Fruit fly (Drosophila melanogaster) whole organism, embryonic: ENCODE results near the gene barr.

Experiments
- B-H1 ChIP-seq: fragments of 200-800 bp; sonication (Bioruptor generic); IDR thresholded peaks from 3 replicates; pipeline ENCODE4 v1.3.6; 2022; ENCODE audit warnings: missing biosample characterization, missing genetic modification characterization
- Blimp-1 ChIP-seq: fragments of 200-800 bp; sonication (Bioruptor generic); optimal IDR thresholded peaks from 3 replicates; lab custom pipeline; 2018; ENCODE audit warnings: missing biosample characterization, missing genetic modification characterization, mild to moderate bottlenecking, moderate library complexity, missing genetic modification reagents
- C15 ChIP-seq: fragments of 200-800 bp; sonication (Bioruptor generic); IDR thresholded peaks from 3 replicates; pipeline ENCODE4 v1.3.6; 2022; ENCODE audit warnings: missing biosample characterization, missing genetic modification characterization
- CG10274 ChIP-seq: fragments of 200-800 bp; sonication (Bioruptor generic); optimal IDR thresholded peaks from 3 replicates; lab custom pipeline; 2017; ENCODE audit warnings: missing biosample characterization, mild to moderate bottlenecking, missing genetic modification characterization
- CG10366 ChIP-seq: fragments of 200-800 bp; sonication (Bioruptor generic); IDR thresholded peaks from 2 replicates; pipeline ENCODE4 v1.3.6; 2022; ENCODE audit warnings: missing biosample characterization, missing genetic modification characterization
- CG10654 ChIP-seq: fragments of 200-800 bp; sonication (Bioruptor generic); optimal IDR thresholded peaks from 2 replicates; lab custom pipeline; 2016; ENCODE audit warnings: missing biosample characterization, missing genetic modification characterization
- CG11504 ChIP-seq: fragments of 200-800 bp; sonication (Bioruptor generic); optimal IDR thresholded peaks from 3 replicates; lab custom pipeline; 2019; ENCODE audit warnings: missing biosample characterization, mild to moderate bottlenecking, missing genetic modification characterization, moderate library complexity
- CG11723 ChIP-seq: fragments of 200-800 bp; sonication (Bioruptor generic); optimal IDR thresholded peaks from 2 replicates; lab custom pipeline; 2017; ENCODE audit warnings: missing biosample characterization, mild to moderate bottlenecking, missing genetic modification characterization
- CG12236 ChIP-seq: fragments of 200-800 bp; sonication (Bioruptor generic); optimal IDR thresholded peaks from 2 replicates; lab custom pipeline; 2016; ENCODE audit warnings: missing biosample characterization, missing genetic modification characterization
- CG13287 ChIP-seq: fragments of 200-800 bp; sonication (Bioruptor generic); IDR thresholded peaks from 2 replicates; pipeline ENCODE4 v1.3.6; 2022; ENCODE audit warnings: missing biosample characterization, missing genetic modification characterization; ENCODE audit not compliant: partially characterized antibody
- CG14441 ChIP-seq: fragments of 200-800 bp; sonication (Bioruptor generic); IDR thresholded peaks from 2 replicates; pipeline ENCODE4 v1.3.6; 2022; ENCODE audit warnings: missing biosample characterization, missing genetic modification characterization
- CG15514 ChIP-seq: fragments of 200-800 bp; sonication (Bioruptor generic); optimal IDR thresholded peaks from 3 replicates; lab custom pipeline; 2017; ENCODE audit warnings: missing biosample characterization, missing genetic modification characterization, mild to moderate bottlenecking, moderate library complexity, missing genetic modification reagents
- CG1603 ChIP-seq: fragments of 200-800 bp; sonication (Bioruptor generic); optimal IDR thresholded peaks from 2 replicates; lab custom pipeline; 2019; ENCODE audit warnings: missing biosample characterization, mild to moderate bottlenecking, missing genetic modification characterization, moderate library complexity
- CG16863 ChIP-seq: fragments of 200-800 bp; sonication (Bioruptor generic); optimal IDR thresholded peaks from 3 replicates; lab custom pipeline; 2016; ENCODE audit warnings: missing biosample characterization, missing genetic modification characterization
- CG17328 ChIP-seq: fragments of 200-800 bp; sonication (Bioruptor generic); IDR thresholded peaks from 2 replicates; pipeline ENCODE4 v1.3.6; 2022; ENCODE audit warnings: missing biosample characterization, missing genetic modification characterization
- CG32532 ChIP-seq: fragments of 200-800 bp; sonication (Bioruptor generic); IDR thresholded peaks from 2 replicates; pipeline ENCODE4 v1.3.6; 2022; ENCODE audit warnings: missing biosample characterization, missing genetic modification characterization
- CG42726 ChIP-seq: fragments of 200-800 bp; sonication (Bioruptor generic); IDR thresholded peaks from 2 replicates; pipeline ENCODE4 v1.3.6; 2022; ENCODE audit warnings: missing biosample characterization, missing genetic modification characterization; ENCODE audit not compliant: partially characterized antibody
- CG8359 ChIP-seq: fragments of 200-800 bp; sonication (Bioruptor generic); optimal IDR thresholded peaks from 2 replicates; lab custom pipeline; 2017; ENCODE audit warnings: missing biosample characterization, mild to moderate bottlenecking, missing genetic modification characterization, borderline replicate concordance
- Doc2 ChIP-seq: fragments of 200-800 bp; sonication (Bioruptor generic); IDR thresholded peaks from 2 replicates; pipeline ENCODE4 v1.3.6; 2022; ENCODE audit warnings: missing biosample characterization, missing genetic modification characterization
- E2f2 ChIP-seq: fragments of 200-800 bp; sonication (Bioruptor generic); IDR thresholded peaks from 2 replicates; pipeline ENCODE4 v1.3.6; 2022; ENCODE audit warnings: missing biosample characterization, missing genetic modification characterization
- Ets97D ChIP-seq: fragments of 200-800 bp; sonication (Bioruptor generic); optimal IDR thresholded peaks from 3 replicates; lab custom pipeline; 2016; ENCODE audit warnings: missing biosample characterization, missing genetic modification characterization
- Gsc ChIP-seq: fragments of 200-800 bp; sonication (Bioruptor generic); IDR thresholded peaks from 2 replicates; pipeline ENCODE4 v1.3.6; 2022; ENCODE audit warnings: missing biosample characterization, missing genetic modification characterization
- HLH4C ChIP-seq: fragments of 200-800 bp; sonication (Bioruptor generic); IDR thresholded peaks from 3 replicates; pipeline ENCODE4 v1.3.6; 2022; ENCODE audit warnings: missing biosample characterization, missing genetic modification characterization; ENCODE audit not compliant: partially characterized antibody
- Lim3 ChIP-seq: fragments of 200-800 bp; sonication (Bioruptor generic); IDR thresholded peaks from 2 replicates; pipeline ENCODE4 v1.3.6; 2022; ENCODE audit warnings: missing biosample characterization, missing genetic modification characterization
- Xbp1 ChIP-seq: fragments of 200-800 bp; sonication (Bioruptor generic); optimal IDR thresholded peaks from 3 replicates; lab custom pipeline; 2016; ENCODE audit warnings: missing biosample characterization, mild to moderate bottlenecking, missing genetic modification characterization
- Xrp1 ChIP-seq: fragments of 200-800 bp; sonication (Bioruptor generic); IDR thresholded peaks from 2 replicates; pipeline ENCODE4 v1.3.6; 2022; ENCODE audit warnings: missing biosample characterization, missing genetic modification characterization
- ac ChIP-seq: fragments of 200-800 bp; sonication (Bioruptor generic); optimal IDR thresholded peaks from 3 replicates; lab custom pipeline; 2017; ENCODE audit warnings: missing biosample characterization, mild to moderate bottlenecking, missing genetic modification characterization
- ash1 ChIP-seq: fragments of 200-800 bp; sonication (Bioruptor generic); optimal IDR thresholded peaks from 2 replicates; lab custom pipeline; 2018; ENCODE audit warnings: missing biosample characterization, mild to moderate bottlenecking, missing genetic modification characterization
- chinmo ChIP-seq: fragments of 200-800 bp; sonication (Bioruptor generic); IDR thresholded peaks from 4 replicates; pipeline ENCODE4 v1.3.6; 2022; ENCODE audit warnings: missing biosample characterization, missing genetic modification characterization; ENCODE audit not compliant: partially characterized antibody
- chm ChIP-seq: fragments of 200-800 bp; sonication (Bioruptor generic); IDR thresholded peaks from 2 replicates; pipeline ENCODE4 v1.3.6; 2022; ENCODE audit warnings: missing biosample characterization, missing genetic modification characterization
- corto ChIP-seq: fragments of 200-800 bp; sonication (Bioruptor generic); optimal IDR thresholded peaks from 2 replicates; lab custom pipeline; 2016; ENCODE audit warnings: missing biosample characterization, mild to moderate bottlenecking, missing genetic modification characterization, moderate library complexity
- gsb ChIP-seq: fragments of 200-800 bp; sonication (Bioruptor generic); IDR thresholded peaks from 2 replicates; pipeline ENCODE4 v1.3.6; 2022; ENCODE audit warnings: missing biosample characterization, missing genetic modification characterization
- gsb-n ChIP-seq: fragments of 200-800 bp; sonication (Bioruptor generic); optimal IDR thresholded peaks from 3 replicates; lab custom pipeline; 2018; ENCODE audit warnings: missing biosample characterization, mild to moderate bottlenecking, missing genetic modification characterization
- hbn ChIP-seq: fragments of 200-800 bp; sonication (Bioruptor generic); IDR thresholded peaks from 2 replicates; pipeline ENCODE4 v1.3.6; 2022; ENCODE audit warnings: missing biosample characterization, missing genetic modification characterization; ENCODE audit not compliant: partially characterized antibody
- ind ChIP-seq: fragments of 200-800 bp; sonication (Bioruptor generic); optimal IDR thresholded peaks from 3 replicates; lab custom pipeline; 2016; ENCODE audit warnings: missing biosample characterization, missing genetic modification characterization
- lab ChIP-seq: fragments of 200-800 bp; sonication (Bioruptor generic); optimal IDR thresholded peaks from 3 replicates; lab custom pipeline; 2017; ENCODE audit warnings: missing biosample characterization, missing genetic modification characterization, mild to moderate bottlenecking, moderate library complexity, missing genetic modification reagents
- lola ChIP-seq, 3 experiments: fragments of >200 bp in 2 of 3; fragments of 200-800 bp in 1 of 3; sonication (Bioruptor generic) in 1 of 3; optimal IDR thresholded peaks; 2 replicates each; lab custom pipeline; 2017 to 2019; ENCODE audit warnings: missing biosample characterization in 3 of 3, missing genetic modification characterization in 3 of 3, mild to moderate bottlenecking in 1 of 3, moderate library complexity in 1 of 3
- nerfin-1 ChIP-seq: fragments of 200-800 bp; sonication (Bioruptor generic); optimal IDR thresholded peaks from 3 replicates; lab custom pipeline; 2019; ENCODE audit warnings: missing biosample characterization, mild to moderate bottlenecking, missing genetic modification characterization, moderate library complexity
- pan ChIP-seq, 4 experiments: fragments of >200 bp in 3 of 4; fragments of 200-800 bp in 1 of 4; sonication (Bioruptor generic) in 1 of 4; optimal IDR thresholded peaks in 3 of 4; IDR thresholded peaks in 1 of 4; 2 replicates each; pipeline versions ENCODE4 v1.3.6 to Lab custom; 2017 to 2022; ENCODE audit warnings: missing biosample characterization in 2 of 4, missing genetic modification characterization in 2 of 4, mixed read lengths in 1 of 4
- phol ChIP-seq: fragments of 200-800 bp; sonication (Bioruptor generic); optimal IDR thresholded peaks from 3 replicates; lab custom pipeline; 2018; ENCODE audit warnings: missing biosample characterization, mild to moderate bottlenecking, missing genetic modification characterization, moderate library complexity
- pzg ChIP-seq: fragments of 200-800 bp; sonication (Bioruptor generic); optimal IDR thresholded peaks from 3 replicates; lab custom pipeline; 2018; ENCODE audit warnings: missing biosample characterization, mild to moderate bottlenecking, missing genetic modification characterization, moderate library complexity
- sima ChIP-seq: fragments of 200-800 bp; sonication (Bioruptor generic); optimal IDR thresholded peaks from 2 replicates; lab custom pipeline; 2016; ENCODE audit warnings: missing biosample characterization, missing genetic modification characterization
- tap ChIP-seq: fragments of 200-800 bp; optimal IDR thresholded peaks from 3 replicates; lab custom pipeline; 2019; ENCODE audit warnings: missing biosample characterization, mild to moderate bottlenecking, missing genetic modification characterization, moderate library complexity
- tna ChIP-seq: fragments of 200-800 bp; sonication (Bioruptor generic); IDR thresholded peaks from 2 replicates; pipeline ENCODE4 v1.3.6; 2022; ENCODE audit warnings: missing biosample characterization, missing genetic modification characterization; ENCODE audit not compliant: partially characterized antibody
- unpg ChIP-seq: fragments of 200-800 bp; sonication (Bioruptor generic); optimal IDR thresholded peaks from 3 replicates; lab custom pipeline; 2018; ENCODE audit warnings: missing biosample characterization, mild to moderate bottlenecking, missing genetic modification characterization, moderate library complexity
- wor ChIP-seq: fragments of 200-800 bp; sonication (Bioruptor generic); IDR thresholded peaks from 2 replicates; pipeline ENCODE4 v1.3.6; 2022; ENCODE audit warnings: missing biosample characterization, missing genetic modification characterization
- zf30C ChIP-seq: fragments of 200-800 bp; sonication (Bioruptor generic); optimal IDR thresholded peaks from 3 replicates; lab custom pipeline; 2018; ENCODE audit warnings: missing biosample characterization, mild to moderate bottlenecking, missing genetic modification characterization

barr gene

DNA sequence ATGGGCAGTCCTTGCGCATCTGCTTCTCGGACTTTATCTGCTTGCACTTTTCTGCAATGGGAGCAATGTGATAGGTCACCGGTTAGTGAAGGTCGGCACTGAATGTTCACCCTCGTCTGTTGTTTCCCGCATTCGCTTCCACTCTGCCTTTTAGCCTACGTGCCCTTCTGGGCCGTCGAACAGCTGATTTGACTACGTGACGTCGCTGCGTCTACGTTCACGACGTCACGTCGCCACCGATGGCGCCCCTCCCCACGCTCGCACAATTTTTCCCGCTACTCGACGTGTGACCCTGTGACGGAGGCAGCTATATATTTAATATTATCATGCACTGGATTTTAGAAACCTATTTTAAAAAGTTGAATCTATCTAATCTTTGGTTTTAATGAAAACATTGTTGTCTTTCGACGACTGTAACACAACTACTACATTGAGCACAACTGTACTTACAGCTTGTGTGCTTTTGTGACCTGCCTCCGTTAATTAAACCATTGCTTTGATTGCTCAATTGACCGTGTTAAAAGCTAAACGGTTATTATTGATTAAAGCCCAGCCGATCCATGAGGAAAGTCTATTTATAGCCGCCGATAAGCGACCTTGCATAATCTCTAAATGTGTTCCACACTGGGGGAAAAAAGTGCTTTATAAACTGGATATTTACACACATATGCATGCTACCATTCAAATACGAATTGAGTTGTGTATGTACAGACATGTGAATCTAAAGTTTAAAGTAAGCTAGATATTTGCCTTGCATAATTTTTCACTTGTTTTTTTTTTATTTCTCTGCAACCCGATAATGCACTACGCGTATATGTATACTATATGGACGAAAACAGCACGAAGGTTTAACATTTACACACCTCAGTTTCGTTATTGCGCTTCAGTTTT is 22.0 kb upstream of the barr start (continued):
- TF ChIP-seq pan (optimal IDR thresholded peaks at IDR 0.05; lab: Kevin White, UChicago) (no peak), pan (GFP tag; optimal IDR thresholded peaks at IDR 0.05 in 1 of 2, IDR thresholded peaks at IDR 0.05 in 1 of 2) (peak in 1 of 2 experiments; percentile 23), Gsc (GFP tag; lab: Robert Waterston, UW) (no peak), phol (peak; percentile 5), ash1 (GFP tag; lab: Kevin White, UChicago) (no peak), Xrp1 (peak; percentile 44; the same call in 1 of the 2 replicates), CG32532 (GFP tag; lab: Robert Waterston, UW) (0 out of 2 replicates have a peak, but pooled peaks have one; percentile 15), CG15514 (no peak), chinmo (GFP tag; lab: Robert Waterston, UW) (peak; percentile 86; the same call in 2 of the 4 replicates), Xbp1 (GFP tag; lab: Kevin White, UChicago) (no peak), tna (GFP tag; lab: Robert Waterston, UW) (no peak; the same call in 1 of the 2 replicates), CG11504 (tag; lab: Kevin White, UChicago) (peak; percentile 33), corto (GFP tag; lab: Kevin White, UChicago) (peak; percentile 64), C15 (no peak), zf30C (GFP tag; lab: Kevin White, UChicago) (peak; percentile 55), chm (GFP tag; lab: Robert Waterston, UW) (no peak), CG17328 (no peak), ac (no peak), E2f2 (GFP tag; lab: Robert Waterston, UW) (no peak), Ets97D (GFP tag; lab: Kevin White, UChicago) (no peak), hbn (GFP tag; lab: Robert Waterston, UW) (no peak), ind (GFP tag; lab: Kevin White, UChicago) (no peak), pzg (no peak), lab (GFP tag; lab: Kevin White, UChicago) (peak; percentile 3), tap (tag; lab: Kevin White, UChicago) (peak; percentile 3), gsb-n (tag; lab: Kevin White, UChicago) (no peak), CG42726 (no peak), B-H1 (GFP tag; lab: Robert Waterston, UW) (no peak; the same call in 2 of the 3 replicates), CG16863 (GFP tag; lab: Kevin White, UChicago) (no peak), gsb (GFP tag; lab: Robert Waterston, UW) (no peak), Blimp-1 (GFP tag; lab: Kevin White, UChicago) (peak; percentile 13), CG12236 (GFP tag; lab: Kevin White, UChicago) (no peak), wor (no peak), CG10654 (GFP tag; lab: Kevin White, UChicago) (no peak), CG1603 (tag; lab: Kevin White, UChicago) (peak; percentile 23), Doc2 (GFP tag; lab: Robert Waterston, UW) (no peak), sima (no peak), CG14441 (0 out of 2 replicates have a peak, but pooled peaks have one; percentile 8), CG13287 (GFP tag; lab: Robert Waterston, UW) (no peak; the same call in 1 of the 2 replicates), nerfin-1 (no peak), CG8359 (no peak), Lim3 (no peak), lola (GFP tag; optimal IDR thresholded peaks at IDR 0.05; lab: Kevin White, UChicago) (no peak), HLH4C (GFP tag; lab: Robert Waterston, UW) (no peak), unpg (GFP tag; lab: Kevin White, UChicago) (peak; percentile 21), CG10274 (GFP tag; lab: Kevin White, UChicago) (no peak), CG11723 (GFP tag; lab: Kevin White, UChicago) (no peak), CG10366 (GFP tag; lab: Robert Waterston, UW) (peak; percentile 24; the same call in 1 of the 2 replicates)
